Worm (Caenorhabditis elegans) whole organism, midembryonic: ENCODE results near the gene C35B1.9.

ENCODE experiments used
- T22C8.4 ChIP-seq: fragments of 200-800 bp; sonication (Bioruptor generic); IDR thresholded peaks from 2 replicates; pipeline ENCODE4 v1.3.6; 2022; ENCODE audit warnings: missing genetic modification characterization, missing compliant biosample characterization
- cog-1 ChIP-seq: sonication (generic microtip); optimal IDR thresholded peaks from 2 replicates; lab custom pipeline; 2016; ENCODE audit warnings: missing genetic modification characterization, missing compliant biosample characterization
- flt-1 ChIP-seq: fragments of 200-800 bp; sonication (Bioruptor generic); IDR thresholded peaks from 2 replicates; pipeline ENCODE4 v1.3.6; 2022; ENCODE audit warnings: missing genetic modification characterization, missing compliant biosample characterization
- klf-2 ChIP-seq: fragments of 200-800 bp; sonication (Bioruptor generic); conservative IDR thresholded peaks from 2 replicates; pipeline ENCODE4 v1.3.6; 2022; ENCODE audit warnings: missing genetic modification reagents, missing genetic modification characterization, missing compliant biosample characterization
- med-1 ChIP-seq: sonication (generic microtip); optimal IDR thresholded peaks from 2 replicates; lab custom pipeline; 2017; ENCODE audit warnings: missing genetic modification characterization, mild to moderate bottlenecking, missing compliant biosample characterization, antibody characterized with exemption, missing genetic modification reagents; ENCODE audit not compliant: insufficient read depth
- ref-1 ChIP-seq: fragments of 200-800 bp; sonication (Bioruptor generic); conservative IDR thresholded peaks from 2 replicates; pipeline ENCODE4 v1.3.6; 2022; ENCODE audit warnings: missing genetic modification reagents, missing genetic modification characterization, missing compliant biosample characterization
- tab-1 ChIP-seq: fragments of 200-800 bp; sonication (Bioruptor generic); IDR thresholded peaks from 2 replicates; pipeline ENCODE4 v1.3.6; 2022; ENCODE audit warnings: missing genetic modification characterization, missing compliant biosample characterization
- ztf-23 ChIP-seq: fragments of 200-800 bp; sonication (Bioruptor generic); IDR thresholded peaks from 2 replicates; pipeline ENCODE4 v1.3.6; 2022; ENCODE audit warnings: missing genetic modification reagents, missing genetic modification characterization, missing compliant biosample characterization
- ztf-29 ChIP-seq: fragments of 200-800 bp; sonication (Bioruptor generic); IDR thresholded peaks from 2 replicates; pipeline ENCODE4 v1.3.6; 2022; ENCODE audit warnings: missing genetic modification reagents, missing genetic modification characterization, missing compliant biosample characterization

The C35B1.9 gene

DNA sequence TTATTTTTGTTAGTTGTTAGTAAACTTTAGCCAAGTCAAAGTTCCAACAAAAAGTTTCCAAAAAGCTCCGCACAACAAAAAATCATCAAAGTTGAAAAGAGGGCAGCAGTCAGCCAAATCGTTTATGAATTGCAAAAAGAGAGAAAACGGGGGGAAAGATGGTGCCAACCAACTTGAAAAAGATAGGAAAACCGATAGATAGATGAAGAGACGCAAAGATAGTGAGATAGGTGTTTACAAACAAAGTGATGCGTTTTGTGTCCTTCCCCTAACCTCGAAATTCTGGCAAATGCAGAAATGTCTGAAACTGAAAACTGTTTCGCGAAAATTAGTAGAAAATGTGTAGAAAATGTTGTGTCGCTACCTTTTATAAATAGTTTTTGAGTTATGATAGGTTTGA, 47.3 kb downstream of the C35B1.9 start:
- TF ChIP-seq flt-1 (GFP tag; lab: Robert Waterston, UW) (no peak), cog-1 (no peak), klf-2 (GFP tag; lab: Robert Waterston, UW) (no peak), med-1 (no peak), ztf-29 (GFP tag; lab: Robert Waterston, UW) (no peak), tab-1 (GFP tag; lab: Robert Waterston, UW) (no peak), T22C8.4 (GFP tag; lab: Robert Waterston, UW) (no peak), ref-1 (GFP tag; lab: Robert Waterston, UW) (no peak), ztf-23 (no peak)

DNA sequence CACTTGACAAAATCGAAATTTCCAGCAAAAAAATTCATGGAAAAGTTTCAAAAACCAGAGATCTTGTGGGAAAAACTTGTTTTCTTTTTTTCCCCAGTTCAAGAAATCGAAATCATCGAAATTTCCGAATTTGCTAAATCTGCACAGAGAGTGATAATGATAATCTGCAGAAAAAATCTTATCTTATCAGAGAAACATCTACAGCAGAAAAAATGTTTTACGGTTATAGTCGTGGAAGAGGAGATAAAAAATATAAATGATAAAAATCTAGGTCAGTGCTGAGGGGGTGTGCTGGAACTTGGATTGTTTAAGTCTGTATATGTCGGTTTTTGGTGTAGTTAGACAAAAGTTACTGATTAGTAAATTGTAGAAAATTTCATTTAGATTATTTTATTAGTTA, 48.4 kb downstream of the C35B1.9 start:
- TF ChIP-seq cog-1 (no peak), klf-2 (GFP tag; lab: Robert Waterston, UW) (no peak), tab-1 (GFP tag; lab: Robert Waterston, UW) (no peak), ztf-29 (GFP tag; lab: Robert Waterston, UW) (no peak)

DNA sequence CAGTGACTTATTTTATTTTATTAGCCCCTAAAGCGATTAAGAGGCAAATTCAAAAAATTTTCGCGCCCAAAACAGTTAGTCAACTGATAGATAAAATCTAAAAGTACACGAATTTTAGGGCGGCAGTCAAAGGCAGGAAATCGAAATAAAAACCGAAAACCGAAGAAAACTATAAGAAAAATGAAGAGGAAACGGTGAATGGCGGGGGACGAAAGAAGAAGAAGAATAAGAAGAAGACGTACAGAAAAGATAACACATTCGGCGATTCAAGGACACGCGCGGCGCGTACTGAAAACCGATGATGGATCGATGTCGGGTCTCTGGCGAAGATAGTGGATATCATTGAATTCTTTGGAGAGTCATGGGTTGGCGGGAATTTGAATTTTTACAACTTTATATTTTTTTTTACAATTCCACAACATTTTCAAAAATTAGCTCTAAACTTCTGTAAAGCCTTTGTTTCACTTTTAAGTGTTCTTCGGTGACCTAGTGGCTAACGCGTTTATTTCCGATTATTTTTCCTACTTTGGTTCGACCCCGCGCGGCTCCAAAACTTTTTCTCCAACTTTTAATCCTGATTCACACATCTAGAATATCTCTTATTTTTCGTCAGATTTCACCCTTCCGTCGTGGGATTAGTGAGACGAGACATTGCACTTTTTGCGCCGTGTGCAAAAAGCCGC, 49.7 kb downstream of the C35B1.9 start:
- TF ChIP-seq ztf-23, result no peak
